Worm (Caenorhabditis elegans) whole organism, L1 larva: ENCODE data around the gene C49C3.6.

Source experiments
- ceh-82 ChIP-seq, 3 experiments: fragments of 150-350 bp in 1 of 3; sonication (generic microtip) in 2 of 3; optimal IDR thresholded peaks; 2 replicates each; lab custom pipeline; 2014 to 2017; ENCODE audit warnings: missing biosample characterization in 3 of 3, missing genetic modification characterization in 3 of 3
- ces-1 ChIP-seq: fragments of 150-350 bp; optimal IDR thresholded peaks from 2 replicates; lab custom pipeline; 2014; ENCODE audit warnings: missing biosample characterization, missing genetic modification reagents, missing genetic modification characterization
- efl-1 ChIP-seq, 4 experiments: fragments of 150-350 bp; optimal IDR thresholded peaks in 3 of 4; peaks in 1 of 4; 1 replicate in 1 of 4; 2 replicates in 3 of 4; lab custom pipeline; 2014; ENCODE audit warnings: missing biosample characterization in 2 of 4, missing genetic modification characterization in 2 of 4, missing genetic modification reagents in 2 of 4
- lin-35 ChIP-seq, 2 experiments: fragments of 150-350 bp; optimal IDR thresholded peaks; 2 replicates each; lab custom pipeline; 2014; ENCODE audit warnings: missing biosample characterization in 2 of 2, missing genetic modification characterization in 2 of 2, missing genetic modification reagents in 2 of 2
- mdl-1 ChIP-seq, 2 experiments: fragments of 150-350 bp; optimal IDR thresholded peaks; 2 replicates each; lab custom pipeline; 2014 to 2017; ENCODE audit warnings: missing biosample characterization in 2 of 2, missing genetic modification characterization in 2 of 2, inconsistent platforms in 1 of 2
- mef-2 ChIP-seq: fragments of 150-350 bp; optimal IDR thresholded peaks from 2 replicates; lab custom pipeline; 2014; ENCODE audit warnings: missing biosample characterization, missing genetic modification characterization
- nhr-12 ChIP-seq: sonication (generic microtip); optimal IDR thresholded peaks from 2 replicates; lab custom pipeline; 2017; ENCODE audit warnings: missing biosample characterization, missing genetic modification characterization
- pqm-1 ChIP-seq: sonication (generic microtip); optimal IDR thresholded peaks from 3 replicates; lab custom pipeline; 2017; ENCODE audit warnings: missing biosample characterization, missing genetic modification characterization
- snpc-4 ChIP-seq: fragments of 150-350 bp; optimal IDR thresholded peaks from 2 replicates; lab custom pipeline; 2014; ENCODE audit warnings: missing biosample characterization, missing genetic modification characterization
- sptf-1 ChIP-seq: fragments of 150-350 bp; optimal IDR thresholded peaks from 2 replicates; lab custom pipeline; 2014; ENCODE audit warnings: missing biosample characterization, missing genetic modification characterization
- unc-30 ChIP-seq: sonication (generic microtip); optimal IDR thresholded peaks from 2 replicates; lab custom pipeline; 2017; ENCODE audit warnings: missing biosample characterization, missing genetic modification characterization
- unc-86 ChIP-seq: sonication (generic microtip); optimal IDR thresholded peaks from 2 replicates; lab custom pipeline; 2016; ENCODE audit warnings: missing genetic modification characterization, missing compliant biosample characterization
- ztf-11 ChIP-seq, 2 experiments: sonication (generic microtip); optimal IDR thresholded peaks; 2 replicates each; lab custom pipeline; 2016 to 2017; ENCODE audit warnings: missing genetic modification characterization in 2 of 2, missing biosample characterization in 1 of 2, missing compliant biosample characterization in 1 of 2

ce11 chrIV:17328834-17329233, 2.5 kb upstream of the C49C3.6 start, which contains the start of gene ceh-88:
- TF ChIP-seq efl-1 (optimal IDR thresholded peaks at IDR 0.05; lab: Kevin White, UChicago) (peak; percentile 1 to 12), efl-1 (GFP tag; optimal IDR thresholded peaks at IDR 0.05 in 1 of 2; lab: Kevin White, UChicago) (peak in 1 of 2 experiments; percentile 61), lin-35 (GFP tag; optimal IDR thresholded peaks at IDR 0.05; lab: Kevin White, UChicago) (no peak), ces-1 (GFP tag; lab: Kevin White, UChicago) (no peak), unc-86 (tag; lab: Kevin White, UChicago) (no peak), mef-2 (tag; lab: Kevin White, UChicago) (no peak), pqm-1 (tag; lab: Kevin White, UChicago) (no peak), nhr-12 (no peak), ceh-82 (tag; optimal IDR thresholded peaks at IDR 0.05; lab: Kevin White, UChicago) (no peak), sptf-1 (no peak), ztf-11 (tag; optimal IDR thresholded peaks at IDR 0.05; lab: Kevin White, UChicago) (no peak), snpc-4 (tag; lab: Kevin White, UChicago) (no peak), unc-30 (tag; lab: Kevin White, UChicago) (no peak), mdl-1 (tag; optimal IDR thresholded peaks at IDR 0.05; lab: Kevin White, UChicago) (no peak)
